Fruit fly (Drosophila melanogaster) whole organism, pupa: ENCODE measurements around the gene HIPP1.

ENCODE experiments used
- CG13204 ChIP-seq: fragments of 200-800 bp; sonication (Bioruptor generic); optimal IDR thresholded peaks from 2 replicates; lab custom pipeline; 2018; ENCODE audit warnings: missing biosample characterization, mild to moderate bottlenecking, missing genetic modification characterization, moderate library complexity
- CG15710 ChIP-seq: fragments of 200-800 bp; sonication (Bioruptor generic); optimal IDR thresholded peaks from 2 replicates; lab custom pipeline; 2018; ENCODE audit warnings: missing biosample characterization, mild to moderate bottlenecking, missing genetic modification characterization, moderate library complexity
- CG17806 ChIP-seq: fragments of 200-800 bp; sonication (Bioruptor generic); optimal IDR thresholded peaks from 2 replicates; lab custom pipeline; 2018; ENCODE audit warnings: missing biosample characterization, mild to moderate bottlenecking, missing genetic modification characterization, moderate library complexity
- CG32121 ChIP-seq: fragments of 200-800 bp; sonication (Bioruptor generic); IDR thresholded peaks from 2 replicates; pipeline ENCODE4 v1.3.6; 2022; ENCODE audit warnings: missing biosample characterization, missing genetic modification characterization
- CG34367 ChIP-seq: fragments of 200-800 bp; sonication (Bioruptor generic); optimal IDR thresholded peaks from 2 replicates; lab custom pipeline; 2018; ENCODE audit warnings: missing biosample characterization, mild to moderate bottlenecking, missing genetic modification characterization
- CG8301 ChIP-seq: fragments of 200-800 bp; sonication (Bioruptor generic); optimal IDR thresholded peaks from 2 replicates; lab custom pipeline; 2018; ENCODE audit warnings: missing biosample characterization, mild to moderate bottlenecking, missing genetic modification characterization
- D1 ChIP-seq: fragments of 200-800 bp; sonication (Bioruptor generic); optimal IDR thresholded peaks from 2 replicates; lab custom pipeline; 2018; ENCODE audit warnings: missing biosample characterization, mild to moderate bottlenecking, missing genetic modification characterization, moderate library complexity
- Ets98B ChIP-seq: fragments of 200-800 bp; sonication (Bioruptor generic); IDR thresholded peaks from 2 replicates; pipeline ENCODE4 v1.3.6; 2022; ENCODE audit warnings: missing biosample characterization, missing genetic modification characterization
- Snoo ChIP-seq: fragments of 200-800 bp; sonication (Bioruptor generic); optimal IDR thresholded peaks from 3 replicates; lab custom pipeline; 2017; ENCODE audit warnings: missing biosample characterization, mild to moderate bottlenecking, missing genetic modification characterization, inconsistent platforms

DNA sequence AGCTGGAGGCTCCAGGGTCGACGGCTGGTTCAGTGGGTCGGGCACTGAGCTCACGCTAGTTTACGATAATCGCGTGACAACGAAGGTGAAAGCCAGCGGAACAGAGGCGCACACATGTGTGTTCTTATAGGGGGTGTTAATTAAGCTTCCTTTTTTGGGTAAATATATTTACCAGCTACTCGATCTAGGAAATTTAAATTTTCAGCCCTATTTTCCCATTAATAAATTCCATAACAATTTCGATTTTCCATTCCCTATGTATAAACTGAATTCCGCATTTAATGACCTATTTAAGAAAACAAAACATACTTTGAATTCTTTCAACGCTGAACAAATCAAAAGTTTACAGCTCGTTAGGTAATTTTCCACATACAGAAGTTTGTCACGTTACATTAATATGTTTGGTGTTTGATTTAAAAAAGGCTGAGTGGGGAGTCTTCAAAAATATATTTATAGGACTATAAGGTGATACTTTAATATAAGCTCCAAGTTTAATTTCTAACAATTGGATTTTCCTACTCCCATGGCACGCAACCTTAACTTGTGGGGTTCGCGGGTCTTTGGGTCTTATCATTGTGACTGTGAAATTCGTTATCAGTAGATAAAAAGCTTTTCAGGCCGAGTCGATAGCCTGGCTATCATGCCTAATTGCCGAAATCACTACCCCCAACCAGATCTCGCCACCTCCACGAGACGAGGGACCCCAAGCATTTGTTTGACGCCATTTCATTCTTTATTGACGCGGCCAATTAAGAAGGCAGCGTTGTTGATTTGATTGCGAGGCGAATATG, 27.8 kb downstream of the HIPP1 start, which contains the start of gene CG13255:
- TF ChIP-seq CG8301, result no peak
- no peak for TF ChIP-seq CG34367
- TF ChIP-seq CG13204 (GFP tag; lab: Kevin White, UChicago), result no peak
- no peak for TF ChIP-seq Snoo (tag; lab: Kevin White, UChicago)
- TF ChIP-seq CG32121 (GFP tag; lab: Robert Waterston, UW), result no peak
- TF ChIP-seq D1 (tag; lab: Kevin White, UChicago), result no peak
- TF ChIP-seq CG15710, result no peak
- no peak for TF ChIP-seq CG17806 (tag; lab: Kevin White, UChicago)
- TF ChIP-seq Ets98B (GFP tag; lab: Robert Waterston, UW), result 0 out of 2 replicates have a peak, but pooled peaks have one; percentile 26
